Fruit fly (Drosophila melanogaster) whole organism, embryonic: Measurements from ENCODE around the gene CG16723.

ENCODE experiments used
- CG12155 ChIP-seq: fragments of 200-800 bp; sonication (Bioruptor generic); optimal IDR thresholded peaks from 3 replicates; lab custom pipeline; 2016; ENCODE audit warnings: missing biosample characterization, missing genetic modification characterization
- CG15696 ChIP-seq: fragments of 200-800 bp; sonication (Bioruptor generic); optimal IDR thresholded peaks from 2 replicates; lab custom pipeline; 2019; ENCODE audit warnings: missing biosample characterization, mild to moderate bottlenecking, missing genetic modification characterization, moderate library complexity
- CG1832 ChIP-seq: fragments of 200-800 bp; sonication (Bioruptor generic); optimal IDR thresholded peaks from 2 replicates; lab custom pipeline; 2017; ENCODE audit warnings: missing biosample characterization, mild to moderate bottlenecking, missing genetic modification characterization, inconsistent platforms
- CG18599 ChIP-seq: fragments of 200-800 bp; sonication (Bioruptor generic); optimal IDR thresholded peaks from 3 replicates; lab custom pipeline; 2017; ENCODE audit warnings: missing biosample characterization, missing genetic modification characterization, mild to moderate bottlenecking, moderate library complexity, missing genetic modification reagents
- CG4854 ChIP-seq: fragments of 200-800 bp; sonication (Bioruptor generic); optimal IDR thresholded peaks from 2 replicates; lab custom pipeline; 2016; ENCODE audit warnings: missing biosample characterization, missing genetic modification characterization, inconsistent platforms
- CG5953 ChIP-seq: fragments of 200-800 bp; sonication (Bioruptor generic); IDR thresholded peaks from 2 replicates; pipeline ENCODE4 v1.3.6; 2022; ENCODE audit warnings: missing biosample characterization, missing genetic modification characterization
- Opbp ChIP-seq: fragments of 200-800 bp; sonication (Bioruptor generic); IDR thresholded peaks from 3 replicates; pipeline ENCODE4 v1.3.6; 2022; ENCODE audit warnings: missing biosample characterization, missing genetic modification characterization; ENCODE audit not compliant: partially characterized antibody
- Side ChIP-seq: fragments of 200-800 bp; sonication (Bioruptor generic); optimal IDR thresholded peaks from 2 replicates; lab custom pipeline; 2016; ENCODE audit warnings: missing biosample characterization, missing genetic modification characterization
- Taf1 ChIP-seq: fragments of 200-800 bp; sonication (Bioruptor generic); IDR thresholded peaks from 2 replicates; pipeline ENCODE4 v1.3.6; 2022; ENCODE audit warnings: missing biosample characterization, missing genetic modification characterization
- nerfin-1 ChIP-seq: fragments of 200-800 bp; sonication (Bioruptor generic); optimal IDR thresholded peaks from 3 replicates; lab custom pipeline; 2019; ENCODE audit warnings: missing biosample characterization, mild to moderate bottlenecking, missing genetic modification characterization, moderate library complexity

DNA sequence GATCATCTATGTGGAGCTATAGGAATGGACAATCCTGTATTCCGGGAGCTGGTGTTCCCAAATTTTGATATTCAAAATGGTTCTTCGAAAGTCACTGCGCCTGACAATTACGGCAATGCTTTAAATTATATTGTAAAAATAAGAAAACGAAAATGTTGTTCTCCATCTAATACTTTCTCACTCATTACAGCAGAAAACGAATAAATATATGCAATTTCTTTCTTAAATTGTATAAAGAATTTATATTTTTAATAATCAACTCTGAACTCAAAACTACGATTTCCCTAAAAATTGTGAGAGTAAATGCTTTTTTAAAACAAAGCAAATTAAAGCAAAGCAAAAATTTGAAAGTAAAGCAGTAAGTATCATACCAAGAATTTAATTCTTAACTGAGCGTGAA, 39.2 kb downstream of the CG16723 start, which contains the start of gene CG10164:
- TF ChIP-seq CG18599 (no peak), CG1832 (GFP tag; lab: Kevin White, UChicago) (no peak), nerfin-1 (tag; lab: Kevin White, UChicago) (no peak), CG5953 (GFP tag; lab: Robert Waterston, UW) (no peak), Side (no peak), Opbp (GFP tag; lab: Robert Waterston, UW) (no peak), CG12155 (GFP tag; lab: Kevin White, UChicago) (no peak), CG4854 (no peak), CG15696 (no peak), Taf1 (no peak)
